Fruit fly (Drosophila melanogaster): ENCODE data around the gene Prosalpha4.

Gene Prosalpha4

DNA sequence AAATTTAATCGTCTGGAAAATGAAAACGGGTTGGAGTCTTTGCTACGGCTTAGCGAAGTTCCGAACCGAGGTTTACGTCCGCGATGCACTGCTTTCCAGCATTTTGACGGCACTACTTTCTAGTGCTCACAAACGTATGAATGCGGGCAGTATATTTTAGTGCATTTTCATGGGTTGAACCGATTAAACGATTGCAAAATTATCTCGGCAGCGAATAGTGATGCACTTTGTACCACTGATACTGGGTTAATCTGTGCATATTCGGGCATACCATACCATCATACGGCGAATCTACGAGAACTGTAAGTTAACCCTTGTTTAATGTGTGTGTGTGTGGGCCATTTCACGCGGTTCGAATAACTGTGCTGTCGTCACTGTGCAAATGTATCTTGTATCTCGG is 5.3 kb upstream of the Prosalpha4 start, which contains the start of gene Mfe2 (continued):
- TF ChIP-seq Camta (GFP tag; optimal IDR thresholded peaks at IDR 0.05) (peak; percentile 53), ATbp (GFP tag; optimal IDR thresholded peaks at IDR 0.05) (no peak), run (tag; optimal IDR thresholded peaks at IDR 0.05) (no peak), kni (GFP tag; optimal IDR thresholded peaks at IDR 0.05) (peak; percentile 70), CG11504 (tag; optimal IDR thresholded peaks at IDR 0.05) (no peak), CG16863 (GFP tag; optimal IDR thresholded peaks at IDR 0.05) (no peak), dimm (GFP tag; IDR thresholded peaks at IDR 0.05) (no peak), Sox102F (GFP tag; optimal IDR thresholded peaks at IDR 0.05) (no peak), CG3995 (GFP tag; optimal IDR thresholded peaks at IDR 0.05) (peak; percentile 37), CG2202 (tag; optimal IDR thresholded peaks at IDR 0.05) (no peak), CG7556 (GFP tag; optimal IDR thresholded peaks at IDR 0.05) (peak; percentile 19), CG7372 (GFP tag; IDR thresholded peaks at IDR 0.05) (no peak), TFAM (GFP tag; optimal IDR thresholded peaks at IDR 0.05) (no peak), CG10979 (tag; optimal IDR thresholded peaks at IDR 0.05) (peak; percentile 6), Hr3 (GFP tag; optimal IDR thresholded peaks at IDR 0.05) (peak; percentile 47), stc (GFP tag; IDR thresholded peaks at IDR 0.05) (no peak), NC2β (GFP tag; optimal IDR thresholded peaks at IDR 0.05) (peak; percentile 61), tup (GFP tag; optimal IDR thresholded peaks at IDR 0.05) (no peak), CG15514 (GFP tag; optimal IDR thresholded peaks at IDR 0.05) (peak; percentile 86), CG4617 (GFP tag; optimal IDR thresholded peaks at IDR 0.05; ENCODE audit: borderline replicate concordance) (peak; percentile 83), Nf-YA (GFP tag; IDR thresholded peaks at IDR 0.05) (no peak), CG2889 (GFP tag; IDR thresholded peaks at IDR 0.05) (no peak), CG8290 (GFP tag; optimal IDR thresholded peaks at IDR 0.05) (peak; percentile 50), CG8290 (tag; optimal IDR thresholded peaks at IDR 0.05) (peak; percentile 22 to 93), nerfin-1 (tag; optimal IDR thresholded peaks at IDR 0.05) (peak; percentile 84), br (optimal IDR thresholded peaks at IDR 0.05) (no peak)

DNA sequence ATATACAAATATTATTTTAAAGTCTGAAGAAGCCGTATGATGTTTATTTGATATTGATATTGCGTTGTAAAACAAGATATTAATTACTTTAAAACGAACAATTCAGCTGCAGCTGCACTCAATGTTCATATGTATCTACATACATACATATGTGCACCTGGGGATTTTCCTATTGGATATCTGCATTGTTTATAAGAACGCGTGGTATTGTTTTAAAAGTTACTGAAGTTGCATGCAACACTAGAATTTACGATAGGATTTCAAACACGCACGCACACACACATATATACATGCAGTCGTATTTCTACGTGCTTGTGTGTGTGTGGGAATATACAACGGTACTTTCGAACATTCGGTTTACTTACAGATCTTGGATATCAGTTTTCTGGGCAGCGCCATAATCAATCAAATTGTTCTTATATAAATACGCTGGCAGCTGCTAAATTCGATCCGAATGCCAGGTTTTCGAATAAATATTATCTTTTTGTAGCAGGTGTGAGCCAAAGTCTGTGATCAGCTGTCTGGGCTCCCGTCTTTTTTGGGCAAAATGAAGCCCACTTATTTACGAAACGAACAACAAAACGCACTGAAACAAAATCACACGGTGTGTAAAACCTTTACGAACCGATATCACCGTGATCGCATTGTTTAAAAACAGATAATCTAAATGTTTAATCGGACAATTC is 759 bp upstream of the Prosalpha4 start:
- TF ChIP-seq kah (GFP tag; optimal IDR thresholded peaks at IDR 0.05) (peak; percentile 34), Pdp1 (GFP tag; optimal IDR thresholded peaks at IDR 0.05) (peak in 1 of 2 experiments; percentile 38), MESR4 (GFP tag; optimal IDR thresholded peaks at IDR 0.05) (peak; percentile 60), bbx (GFP tag; IDR thresholded peaks at IDR 0.05; ENCODE audit: partially characterized antibody) (peak; percentile 28), insv (GFP tag; optimal IDR thresholded peaks at IDR 0.05) (peak in 1 of 2 experiments; percentile 57), Abd-B (GFP tag; optimal IDR thresholded peaks at IDR 0.05) (no peak), H15 (GFP tag; IDR thresholded peaks at IDR 0.05) (no peak), cg (GFP tag; optimal IDR thresholded peaks at IDR 0.05) (peak; percentile 89), CG34422 (GFP tag; IDR thresholded peaks at IDR 0.05) (no peak), CG15514 (GFP tag; optimal IDR thresholded peaks at IDR 0.05) (no peak), YL-1 (GFP tag; optimal IDR thresholded peaks at IDR 0.05) (peak; percentile 43), CG8944 (GFP tag; optimal IDR thresholded peaks at IDR 0.05) (no peak), CG34376 (GFP tag; optimal IDR thresholded peaks at IDR 0.05) (peak; percentile 0), Deaf1 (tag; optimal IDR thresholded peaks at IDR 0.05) (no peak), sens (GFP tag) (peak; percentile 83), CG10209 (GFP tag; optimal IDR thresholded peaks at IDR 0.05) (no peak), vfl (GFP tag; optimal IDR thresholded peaks at IDR 0.05) (no peak), Elba2 (GFP tag; optimal IDR thresholded peaks at IDR 0.05) (peak; percentile 93), crp (GFP tag; optimal IDR thresholded peaks at IDR 0.05) (peak in 1 of 2 experiments; percentile 64), chinmo (GFP tag; IDR thresholded peaks at IDR 0.05; ENCODE audit: partially characterized antibody) (0 out of 4 replicates have a peak, but pooled peaks have one; percentile 14), hth (optimal IDR thresholded peaks at IDR 0.05) (no peak), Spps (tag; optimal IDR thresholded peaks at IDR 0.05) (no peak), CG5180 (GFP tag; optimal IDR thresholded peaks at IDR 0.05) (peak; percentile 58)
